Fruit fly (Drosophila melanogaster): ENCODE data around the gene CG14258.

DNA sequence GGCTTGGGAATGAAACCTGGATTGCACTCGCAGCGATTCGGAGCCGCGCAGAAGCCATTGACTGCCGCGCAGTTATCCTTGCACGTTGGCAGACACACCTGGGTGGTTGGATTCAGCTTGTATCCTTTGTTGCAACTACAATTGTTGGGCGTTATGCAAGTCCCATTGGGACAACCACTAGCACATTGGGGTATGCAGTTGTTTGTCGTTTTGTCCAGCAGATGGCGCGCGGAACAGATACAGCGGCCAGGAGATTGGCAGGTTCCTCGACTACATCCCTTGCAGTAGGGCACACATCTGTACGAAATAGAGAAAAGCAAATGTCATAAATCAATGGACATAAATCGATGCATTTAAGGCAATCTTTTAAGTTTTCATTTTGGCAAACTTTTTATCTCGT lies 5.7 kb downstream of the CG14258 start:
- TF ChIP-seq CG8319 (GFP tag; optimal IDR thresholded peaks at IDR 0.05) (no peak), Blimp-1 (GFP tag; optimal IDR thresholded peaks at IDR 0.05) (no peak), Gug (GFP tag; IDR thresholded peaks at IDR 0.05) (no peak), Sox14 (GFP tag; optimal IDR thresholded peaks at IDR 0.05) (no peak), net (GFP tag; optimal IDR thresholded peaks at IDR 0.05) (no peak), Sox102F (GFP tag; optimal IDR thresholded peaks at IDR 0.05) (no peak), CG16779 (tag; optimal IDR thresholded peaks at IDR 0.05) (no peak), CG8119 (GFP tag; IDR thresholded peaks at IDR 0.05) (no peak), fd59A (GFP tag; optimal IDR thresholded peaks at IDR 0.05) (no peak), CG6276 (GFP tag; optimal IDR thresholded peaks at IDR 0.05) (no peak), Hr4 (GFP tag; optimal IDR thresholded peaks at IDR 0.05) (no peak), Eip93F (GFP tag; optimal IDR thresholded peaks at IDR 0.05) (no peak), CG3919 (GFP tag; optimal IDR thresholded peaks at IDR 0.05) (no peak), dac (GFP tag; optimal IDR thresholded peaks at IDR 0.05) (no peak)
